Fruit fly (Drosophila melanogaster): Measurements from ENCODE around the gene CG43273.

dm6 chr3R:24845148-24845547 lies 15.0 kb downstream of the CG43273 start:
- TF ChIP-seq Hr38 (GFP tag; optimal IDR thresholded peaks at IDR 0.05) (no peak), fd59A (GFP tag; optimal IDR thresholded peaks at IDR 0.05) (no peak), CG6808 (GFP tag; optimal IDR thresholded peaks at IDR 0.05) (no peak), fkh (GFP tag; optimal IDR thresholded peaks at IDR 0.05) (no peak), Sox15 (GFP tag; optimal IDR thresholded peaks at IDR 0.05) (no peak), CG6276 (GFP tag; optimal IDR thresholded peaks at IDR 0.05) (no peak), OdsH (GFP tag; optimal IDR thresholded peaks at IDR 0.05) (no peak)

Measured in whole organism, prepupa.